4 fruit fly cellular contexts compared by ENCODE assay signal in the genomic region with DNA sequence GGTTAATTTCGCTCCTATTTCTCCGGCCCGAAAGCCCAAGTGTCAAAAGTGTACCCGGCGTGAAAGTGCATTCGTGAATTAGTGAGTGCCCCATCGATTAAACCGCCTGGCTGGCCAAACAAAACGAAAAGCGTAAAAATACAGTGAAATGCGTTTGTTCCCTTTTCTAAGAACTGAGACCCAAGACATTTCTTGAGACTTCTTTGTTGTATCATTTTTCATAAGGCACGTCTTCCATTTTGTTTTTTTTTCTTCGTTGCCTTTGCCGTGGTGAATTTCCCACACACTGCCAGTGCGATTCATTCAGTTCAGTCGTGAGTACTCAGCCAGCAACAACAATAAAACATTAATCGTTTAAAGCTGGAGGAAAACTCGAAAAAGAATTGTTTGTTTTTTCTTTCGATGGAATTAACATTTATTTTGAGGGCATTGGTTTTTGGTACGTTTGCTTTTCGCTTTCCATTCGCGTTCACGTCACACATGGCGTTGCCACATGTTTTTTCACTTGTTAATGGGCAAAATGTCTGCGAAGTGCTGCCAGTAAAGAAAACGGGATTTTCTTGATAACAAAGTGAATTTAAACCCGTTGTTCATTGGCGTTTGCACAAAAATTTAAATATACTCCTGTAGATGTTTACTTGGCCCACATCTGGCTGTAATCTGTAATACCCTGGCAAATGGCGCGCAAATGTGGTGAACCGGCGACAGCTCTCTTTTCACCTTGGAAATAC.
TF ChIP-seq lines count a peak whose summit lies in the region.

No protein-coding gene starts in this region.

- no peak for TF ChIP-seq CTCF in whole organism, embryonic (GFP tag; optimal IDR thresholded peaks at IDR 0.05; lab: Kevin White, UChicago)

TF ChIP-seq in whole organism, embryonic, 481 proteins besides CTCF, POLR2A, EP300 and RAD21 (continues in another document):
- TF ChIP-seq B-H1 (GFP tag; IDR thresholded peaks at IDR 0.05; lab: Robert Waterston, UW) (no peak; the same call in 2 of the 3 replicates), CG17912 (GFP tag; optimal IDR thresholded peaks at IDR 0.05; lab: Kevin White, UChicago) (no peak), gsb-n (tag; optimal IDR thresholded peaks at IDR 0.05; lab: Kevin White, UChicago) (peak; percentile 16), CG32767 (GFP tag; IDR thresholded peaks at IDR 0.05; lab: Robert Waterston, UW) (no peak), CG1233 (GFP tag; optimal IDR thresholded peaks at IDR 0.05; lab: Kevin White, UChicago) (no peak), NC2α (GFP tag; optimal IDR thresholded peaks at IDR 0.05; lab: Kevin White, UChicago) (no peak), CG1832 (GFP tag; optimal IDR thresholded peaks at IDR 0.05; lab: Kevin White, UChicago) (no peak), pzg (GFP tag; optimal IDR thresholded peaks at IDR 0.05; lab: Kevin White, UChicago) (peak; percentile 16), CG10431 (GFP tag; optimal IDR thresholded peaks at IDR 0.05; lab: Kevin White, UChicago) (no peak), Bteb2 (GFP tag; optimal IDR thresholded peaks at IDR 0.05; lab: Kevin White, UChicago) (no peak), az2 (GFP tag; optimal IDR thresholded peaks at IDR 0.05; lab: Kevin White, UChicago) (no peak), rib (GFP tag; IDR thresholded peaks at IDR 0.05; lab: Robert Waterston, UW) (no peak), Xrp1 (GFP tag; IDR thresholded peaks at IDR 0.05; lab: Robert Waterston, UW) (no peak), ATbp (GFP tag; optimal IDR thresholded peaks at IDR 0.05; lab: Kevin White, UChicago) (no peak), Jarid2 (GFP tag; optimal IDR thresholded peaks at IDR 0.05; lab: Kevin White, UChicago) (no peak), NK7.1 (GFP tag; optimal IDR thresholded peaks at IDR 0.05; lab: Kevin White, UChicago) (no peak), CG4617 (GFP tag; optimal IDR thresholded peaks at IDR 0.05; lab: Kevin White, UChicago; ENCODE audit: borderline replicate concordance) (no peak), bigmax (GFP tag; optimal IDR thresholded peaks at IDR 0.05; lab: Kevin White, UChicago) (no peak), hth (optimal IDR thresholded peaks at IDR 0.05; lab: Kevin White, UChicago) (no peak), run (tag; optimal IDR thresholded peaks at IDR 0.05; lab: Kevin White, UChicago) (no peak), zen (tag; optimal IDR thresholded peaks at IDR 0.05; lab: Kevin White, UChicago) (no peak)

TF ChIP-seq in whole organism, prepupa, 60 proteins besides CTCF, POLR2A, EP300 and RAD21:
- peak; percentile 4 for TF ChIP-seq CG9139 (GFP tag; optimal IDR thresholded peaks at IDR 0.05; lab: Kevin White, UChicago)
- TF ChIP-seq ss (GFP tag; optimal IDR thresholded peaks at IDR 0.05; lab: Kevin White, UChicago): peak in 1 of 2 experiments; percentile 45
- no peak for TF ChIP-seq acj6 (GFP tag; optimal IDR thresholded peaks at IDR 0.05; lab: Kevin White, UChicago)
- TF ChIP-seq fkh (GFP tag; optimal IDR thresholded peaks at IDR 0.05; lab: Kevin White, UChicago): peak; percentile 28
- no peak for TF ChIP-seq Blimp-1 (GFP tag; optimal IDR thresholded peaks at IDR 0.05; lab: Kevin White, UChicago)
- peak; percentile 21 for TF ChIP-seq CG6276 (GFP tag; optimal IDR thresholded peaks at IDR 0.05; lab: Kevin White, UChicago)
- peak; percentile 34 for TF ChIP-seq Sox14 (GFP tag; optimal IDR thresholded peaks at IDR 0.05; lab: Kevin White, UChicago)
- peak; percentile 41 for TF ChIP-seq Met (GFP tag; optimal IDR thresholded peaks at IDR 0.05; lab: Kevin White, UChicago)
- TF ChIP-seq CG6808 (GFP tag; optimal IDR thresholded peaks at IDR 0.05; lab: Kevin White, UChicago): peak; percentile 10
- TF ChIP-seq topi (GFP tag; optimal IDR thresholded peaks at IDR 0.05; lab: Kevin White, UChicago): peak; percentile 5
- TF ChIP-seq CG6163 (GFP tag; IDR thresholded peaks at IDR 0.05; lab: Robert Waterston, UW): peak; percentile 22; the same call in 1 of the 3 replicates
- no peak for TF ChIP-seq CG6854 (GFP tag; optimal IDR thresholded peaks at IDR 0.05; lab: Kevin White, UChicago)
- TF ChIP-seq esn (GFP tag; optimal IDR thresholded peaks at IDR 0.05; lab: Kevin White, UChicago): peak; percentile 26
- peak; percentile 47 for TF ChIP-seq svp (GFP tag; lab: Kevin White, UChicago)
- peak; percentile 26 for TF ChIP-seq Eip75B (GFP tag; optimal IDR thresholded peaks at IDR 0.05; lab: Kevin White, UChicago)
- TF ChIP-seq Hr39 (GFP tag; optimal IDR thresholded peaks at IDR 0.05; lab: Kevin White, UChicago): no peak
- TF ChIP-seq salr (GFP tag; optimal IDR thresholded peaks at IDR 0.05; lab: Kevin White, UChicago): peak in 1 of 2 experiments; percentile 13
- no peak for TF ChIP-seq net (GFP tag; optimal IDR thresholded peaks at IDR 0.05; lab: Kevin White, UChicago)
- TF ChIP-seq Eip78C (GFP tag; lab: Kevin White, UChicago): peak; percentile 69
- peak; percentile 22 for TF ChIP-seq lz (GFP tag; optimal IDR thresholded peaks at IDR 0.05; lab: Kevin White, UChicago)
- TF ChIP-seq CG11294 (GFP tag; IDR thresholded peaks at IDR 0.05; lab: Robert Waterston, UW): no peak

TF ChIP-seq in whole organism, pupa, 21 proteins besides CTCF, POLR2A, EP300 and RAD21:
- no peak for TF ChIP-seq fd96Ca (GFP tag; IDR thresholded peaks at IDR 0.05; lab: Robert Waterston, UW)
- TF ChIP-seq CG9948 (tag; optimal IDR thresholded peaks at IDR 0.05; lab: Kevin White, UChicago): no peak
- TF ChIP-seq CG8301 (tag; optimal IDR thresholded peaks at IDR 0.05; lab: Kevin White, UChicago): peak; percentile 14
- TF ChIP-seq Pif1B (GFP tag; optimal IDR thresholded peaks at IDR 0.05; lab: Kevin White, UChicago): peak; percentile 3
- TF ChIP-seq Snoo (tag; optimal IDR thresholded peaks at IDR 0.05; lab: Kevin White, UChicago): no peak
- TF ChIP-seq CG17806 (tag; optimal IDR thresholded peaks at IDR 0.05; lab: Kevin White, UChicago): no peak
- peak; percentile 10 for TF ChIP-seq gl (tag; optimal IDR thresholded peaks at IDR 0.05; lab: Kevin White, UChicago)
- TF ChIP-seq CG8159 (tag; optimal IDR thresholded peaks at IDR 0.05; lab: Kevin White, UChicago): peak; percentile 29
- no peak for TF ChIP-seq CG10348 (GFP tag; IDR thresholded peaks at IDR 0.05; lab: Robert Waterston, UW)
- TF ChIP-seq CG4496 (GFP tag; IDR thresholded peaks at IDR 0.05; lab: Robert Waterston, UW): 0 out of 3 replicates have a peak, but pooled peaks have one; percentile 18
- TF ChIP-seq Pif1A (GFP tag; optimal IDR thresholded peaks at IDR 0.05; lab: Kevin White, UChicago): no peak
- TF ChIP-seq EcR (GFP tag; optimal IDR thresholded peaks at IDR 0.05; lab: Kevin White, UChicago): peak; percentile 96
- peak; percentile 48; the same call in 1 of the 2 replicates for TF ChIP-seq CG12605 (GFP tag; IDR thresholded peaks at IDR 0.05; lab: Robert Waterston, UW)
- TF ChIP-seq D1 (tag; optimal IDR thresholded peaks at IDR 0.05; lab: Kevin White, UChicago): no peak

TF ChIP-seq in whole organism, wandering third instar larva, 38 proteins besides CTCF, POLR2A, EP300 and RAD21:
- TF ChIP-seq Jra (GFP tag; optimal IDR thresholded peaks at IDR 0.05; lab: Kevin White, UChicago) (no peak), psq (GFP tag; optimal IDR thresholded peaks at IDR 0.05; lab: Kevin White, UChicago) (peak; percentile 88), jim (GFP tag; optimal IDR thresholded peaks at IDR 0.05; lab: Kevin White, UChicago) (no peak), h (GFP tag; optimal IDR thresholded peaks at IDR 0.05; lab: Kevin White, UChicago) (peak; percentile 30), woc (GFP tag; optimal IDR thresholded peaks at IDR 0.05; lab: Kevin White, UChicago) (no peak), sage (GFP tag; optimal IDR thresholded peaks at IDR 0.05; lab: Kevin White, UChicago) (no peak), CG32264 (GFP tag; optimal IDR thresholded peaks at IDR 0.05; lab: Kevin White, UChicago) (no peak), lola (GFP tag; optimal IDR thresholded peaks at IDR 0.05; lab: Kevin White, UChicago) (no peak), brk (GFP tag; optimal IDR thresholded peaks at IDR 0.05; lab: Kevin White, UChicago) (no peak), Rel (GFP tag; optimal IDR thresholded peaks at IDR 0.05; lab: Kevin White, UChicago) (no peak), Rel (tag; optimal IDR thresholded peaks at IDR 0.05; lab: Kevin White, UChicago) (peak; percentile 66), Sp1 (GFP tag; optimal IDR thresholded peaks at IDR 0.05; lab: Kevin White, UChicago) (peak; percentile 3), Myc (optimal IDR thresholded peaks at IDR 0.05; lab: Kevin White, UChicago) (peak; percentile 1), fru (GFP tag; optimal IDR thresholded peaks at IDR 0.05; lab: Kevin White, UChicago) (peak; percentile 29), Hr83 (GFP tag; optimal IDR thresholded peaks at IDR 0.05; lab: Kevin White, UChicago; ENCODE audit: poor library complexity, severe bottlenecking) (no peak)
